Worm (Caenorhabditis elegans) whole organism, midembryonic: ENCODE measurements around the gene R05A10.6.

ENCODE experiments used
- flt-1 ChIP-seq: fragments of 200-800 bp; sonication (Bioruptor generic); IDR thresholded peaks from 2 replicates; pipeline ENCODE4 v1.3.6; 2022; ENCODE audit warnings: missing genetic modification characterization, missing compliant biosample characterization
- klf-2 ChIP-seq: fragments of 200-800 bp; sonication (Bioruptor generic); conservative IDR thresholded peaks from 2 replicates; pipeline ENCODE4 v1.3.6; 2022; ENCODE audit warnings: missing genetic modification reagents, missing genetic modification characterization, missing compliant biosample characterization

- TF ChIP-seq klf-2, result no peak
- no peak for TF ChIP-seq flt-1
These were observed 2.8 kb upstream of the R05A10.6 start, which contains the start of gene R05A10.7 for ce11 chrIV:14162772-14163171.
